Fruit fly (Drosophila melanogaster) S2 (cell line): Measurements from ENCODE around the gene Trm7-34.

ENCODE experiments used
- CG8478 ChIP-seq: fragments of >200 bp; optimal IDR thresholded peaks from 2 replicates; lab custom pipeline; 2018
- CTCF ChIP-seq, 2 experiments: fragments of >200 bp; optimal IDR thresholded peaks; 2 replicates each; lab custom pipeline; 2018

DNA sequence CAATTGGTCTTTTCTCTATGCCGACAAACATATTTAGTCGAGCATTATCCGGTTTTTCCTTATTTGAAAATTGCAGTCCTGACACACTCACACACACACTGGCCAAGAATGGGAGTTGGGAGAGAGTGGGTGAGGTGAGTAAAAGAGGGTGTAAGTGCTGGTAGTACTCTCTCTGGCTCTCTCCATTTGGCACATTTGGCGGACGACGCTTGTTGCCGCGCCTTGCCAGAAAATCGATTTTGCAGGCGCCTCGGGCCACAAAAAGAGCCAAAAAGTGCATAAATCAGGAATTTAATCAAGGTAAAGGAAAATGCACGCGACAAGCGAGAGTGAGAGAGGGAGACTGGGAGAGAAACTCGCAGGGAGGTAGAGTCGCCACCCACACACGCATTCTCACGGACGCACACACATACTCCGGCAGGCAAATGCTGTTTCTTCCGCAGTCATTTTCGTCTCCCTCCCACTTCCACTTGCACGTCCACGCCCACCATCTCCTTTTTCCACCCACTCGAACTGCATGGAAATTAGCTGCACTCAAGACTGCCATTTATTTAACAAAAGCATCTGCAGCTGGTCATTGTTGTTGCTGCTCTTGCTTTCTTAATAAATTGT lies 37.0 kb downstream of the Trm7-34 start:
- TF ChIP-seq CG8478 (no peak), CTCF (optimal IDR thresholded peaks at IDR 0.05; lab: Kevin White, UChicago) (no peak)
